Fruit fly (Drosophila melanogaster): ENCODE results near the gene CG7988.

Gene CG7988

dm6 chr3R:18183244-18183643, 37.1 kb upstream of the CG7988 start, which contains the start of gene cdm (continued):
- TF ChIP-seq lab (GFP tag; optimal IDR thresholded peaks at IDR 0.05) = no peak
- TF ChIP-seq trem (tag; optimal IDR thresholded peaks at IDR 0.05) = peak; percentile 35
- TF ChIP-seq eve (GFP tag; optimal IDR thresholded peaks at IDR 0.05) = no peak
- no peak for TF ChIP-seq CG16815 (GFP tag; optimal IDR thresholded peaks at IDR 0.05)
- peak; percentile 0 for TF ChIP-seq Lhr (GFP tag; optimal IDR thresholded peaks at IDR 0.05)
- TF ChIP-seq NK7.1 (GFP tag; optimal IDR thresholded peaks at IDR 0.05) = no peak
- no peak for TF ChIP-seq CG14965 (GFP tag; optimal IDR thresholded peaks at IDR 0.05; ENCODE audit: borderline replicate concordance)
- TF ChIP-seq CG1529 (GFP tag; optimal IDR thresholded peaks at IDR 0.05) = no peak
- peak; percentile 45; the same call in 1 of the 3 replicates for TF ChIP-seq Opbp (GFP tag; IDR thresholded peaks at IDR 0.05; ENCODE audit: partially characterized antibody)
- TF ChIP-seq Nf-YA (GFP tag; IDR thresholded peaks at IDR 0.05) = no peak
- no peak for TF ChIP-seq Dad (GFP tag; optimal IDR thresholded peaks at IDR 0.05)
- TF ChIP-seq CG13894 (tag; optimal IDR thresholded peaks at IDR 0.05) = no peak
- TF ChIP-seq Lpt (GFP tag; optimal IDR thresholded peaks at IDR 0.05) = no peak
- no peak for TF ChIP-seq CG1233 (GFP tag; optimal IDR thresholded peaks at IDR 0.05)
- no peak for TF ChIP-seq BtbVII (GFP tag; optimal IDR thresholded peaks at IDR 0.05)
- no peak for TF ChIP-seq shn (GFP tag; optimal IDR thresholded peaks at IDR 0.05)
- TF ChIP-seq CG3995 (GFP tag; optimal IDR thresholded peaks at IDR 0.05) = no peak
- no peak for TF ChIP-seq CG3407 (GFP tag; optimal IDR thresholded peaks at IDR 0.05)
- no peak for TF ChIP-seq pfk (GFP tag; optimal IDR thresholded peaks at IDR 0.05)
- TF ChIP-seq btn (GFP tag; optimal IDR thresholded peaks at IDR 0.05) = no peak
- no peak for TF ChIP-seq ssp (GFP tag; IDR thresholded peaks at IDR 0.05)
- TF ChIP-seq HLH4C (GFP tag; IDR thresholded peaks at IDR 0.05; ENCODE audit: partially characterized antibody) = no peak
- TF ChIP-seq Awh (GFP tag; IDR thresholded peaks at IDR 0.05) = no peak
- no peak for TF ChIP-seq Hr3 (GFP tag; optimal IDR thresholded peaks at IDR 0.05)
- no peak for TF ChIP-seq CG4404 (GFP tag; IDR thresholded peaks at IDR 0.05)
- TF ChIP-seq CG7372 (GFP tag; IDR thresholded peaks at IDR 0.05) = no peak
- TF ChIP-seq lbe (GFP tag; optimal IDR thresholded peaks at IDR 0.05) = no peak
- TF ChIP-seq pum (GFP tag; optimal IDR thresholded peaks at IDR 0.05) = no peak
- no peak for TF ChIP-seq schlank (tag; optimal IDR thresholded peaks at IDR 0.05)
- peak; percentile 69 for TF ChIP-seq CG10267 (tag; optimal IDR thresholded peaks at IDR 0.05)
- TF ChIP-seq Spps (tag; optimal IDR thresholded peaks at IDR 0.05) = no peak
- no peak for TF ChIP-seq CG11093 (GFP tag; IDR thresholded peaks at IDR 0.05)
- no peak for TF ChIP-seq Atf-2 (GFP tag; optimal IDR thresholded peaks at IDR 0.05)
- no peak for TF ChIP-seq grn (GFP tag; optimal IDR thresholded peaks at IDR 0.05)
- no peak for TF ChIP-seq vvl (GFP tag; IDR thresholded peaks at IDR 0.05)
- TF ChIP-seq ranshi (GFP tag; IDR thresholded peaks at IDR 0.05) = no peak
- TF ChIP-seq tio (GFP tag; optimal IDR thresholded peaks at IDR 0.05) = no peak
- TF ChIP-seq kay (GFP tag; optimal IDR thresholded peaks at IDR 0.05) = no peak
- peak; percentile 88 for TF ChIP-seq E2f2 (GFP tag; IDR thresholded peaks at IDR 0.05)
- TF ChIP-seq wor (GFP tag; IDR thresholded peaks at IDR 0.05) = no peak
- no peak for TF ChIP-seq gsb-n (tag; optimal IDR thresholded peaks at IDR 0.05)
- TF ChIP-seq Jarid2 (GFP tag; optimal IDR thresholded peaks at IDR 0.05) = no peak
- TF ChIP-seq toy (GFP tag; IDR thresholded peaks at IDR 0.05) = no peak
- TF ChIP-seq tll (GFP tag; optimal IDR thresholded peaks at IDR 0.05) = no peak
- TF ChIP-seq fu2 (GFP tag; optimal IDR thresholded peaks at IDR 0.05) = no peak
- TF ChIP-seq sqz (GFP tag; optimal IDR thresholded peaks at IDR 0.05) = no peak
- TF ChIP-seq CG6654 (GFP tag; optimal IDR thresholded peaks at IDR 0.05) = no peak
- TF ChIP-seq HLH3B (GFP tag; IDR thresholded peaks at IDR 0.05) = no peak
- TF ChIP-seq Sry-β (GFP tag; optimal IDR thresholded peaks at IDR 0.05) = no peak
- TF ChIP-seq CG30403 (GFP tag; optimal IDR thresholded peaks at IDR 0.05) = no peak
- no peak for TF ChIP-seq aop (GFP tag; IDR thresholded peaks at IDR 0.05)
- no peak for TF ChIP-seq NFAT (GFP tag; IDR thresholded peaks at IDR 0.05)
- TF ChIP-seq CG12236 (GFP tag; optimal IDR thresholded peaks at IDR 0.05) = no peak

Data from whole organism, embryonic.